Fruit fly (Drosophila melanogaster) whole organism, wandering third instar larva: Measurements from ENCODE around the gene CG31100.

Experiments used
- Abd-B ChIP-seq: fragments of >200 bp; optimal IDR thresholded peaks from 2 replicates; lab custom pipeline; 2017; ENCODE audit warnings: missing biosample characterization, missing genetic modification characterization
- CG32264 ChIP-seq: fragments of 200-800 bp; sonication (Bioruptor generic); optimal IDR thresholded peaks from 2 replicates; lab custom pipeline; 2016; ENCODE audit warnings: missing biosample characterization, missing genetic modification characterization
- CG9705 ChIP-seq: fragments of 200-800 bp; sonication (Bioruptor generic); optimal IDR thresholded peaks from 2 replicates; lab custom pipeline; 2018; ENCODE audit warnings: missing biosample characterization, mild to moderate bottlenecking, missing genetic modification characterization
- CrebA ChIP-seq: fragments of 200-800 bp; sonication (Bioruptor generic); optimal IDR thresholded peaks from 2 replicates; lab custom pipeline; 2016; ENCODE audit warnings: missing biosample characterization, mild to moderate bottlenecking, missing genetic modification characterization, borderline replicate concordance
- Dfd ChIP-seq: fragments of >200 bp; optimal IDR thresholded peaks from 2 replicates; lab custom pipeline; 2017; ENCODE audit warnings: missing biosample characterization, missing genetic modification characterization
- Dif ChIP-seq: fragments of 200-275, 200-300 bp; sonication (Bioruptor generic); optimal IDR thresholded peaks from 2 replicates; lab custom pipeline; 2018; ENCODE audit warnings: missing biosample characterization, missing genetic modification characterization; ENCODE audit not compliant: partially characterized antibody
- GATAd ChIP-seq: sonication (Bioruptor generic); optimal IDR thresholded peaks from 2 replicates; lab custom pipeline; 2016; ENCODE audit warnings: missing biosample characterization, missing genetic modification characterization
- HLH106 ChIP-seq: fragments of 200-800 bp; optimal IDR thresholded peaks from 3 replicates; lab custom pipeline; 2019; ENCODE audit warnings: missing biosample characterization, mild to moderate bottlenecking, missing genetic modification characterization, moderate library complexity
- Hnf4 ChIP-seq: fragments of 200-800 bp; sonication (Bioruptor generic); optimal IDR thresholded peaks from 2 replicates; lab custom pipeline; 2016; ENCODE audit warnings: missing biosample characterization, mild to moderate bottlenecking, missing genetic modification characterization
- Hr78 ChIP-seq: fragments of >200 bp; optimal IDR thresholded peaks from 2 replicates; lab custom pipeline; 2017; ENCODE audit warnings: missing biosample characterization, missing genetic modification characterization
- Hr83 ChIP-seq: fragments of 200-300 bp; sonication (Bioruptor generic); optimal IDR thresholded peaks from 2 replicates; lab custom pipeline; 2016; ENCODE audit warnings: missing biosample characterization, mild to moderate bottlenecking, missing genetic modification characterization, moderate library complexity; ENCODE audit not compliant: poor library complexity, severe bottlenecking
- Jra ChIP-seq: sonication (Bioruptor generic); optimal IDR thresholded peaks from 2 replicates; lab custom pipeline; 2016; ENCODE audit warnings: missing biosample characterization, missing genetic modification characterization
- Mio ChIP-seq: sonication (Bioruptor generic); optimal IDR thresholded peaks from 2 replicates; lab custom pipeline; 2016; ENCODE audit warnings: missing biosample characterization, missing genetic modification characterization
- Myc ChIP-seq: fragments of >200 bp; optimal IDR thresholded peaks from 2 replicates; lab custom pipeline; 2017
- N ChIP-seq: fragments of >200 bp; optimal IDR thresholded peaks from 2 replicates; lab custom pipeline; 2018; ENCODE audit warnings: missing biosample characterization, missing external identifiers, missing genetic modification characterization
- OdsH ChIP-seq: fragments of 200-800 bp; sonication (Bioruptor generic); optimal IDR thresholded peaks from 2 replicates; lab custom pipeline; 2016; ENCODE audit warnings: missing biosample characterization, mild to moderate bottlenecking, missing genetic modification characterization
- Rel ChIP-seq, 2 experiments: fragments of 200-800 bp; sonication (Bioruptor generic) in 1 of 2; optimal IDR thresholded peaks; 2 replicates in 1 of 2; 3 replicates in 1 of 2; lab custom pipeline; 2016 to 2019; ENCODE audit warnings: mild to moderate bottlenecking in 2 of 2, missing biosample characterization in 2 of 2, missing genetic modification characterization in 2 of 2, moderate library complexity in 1 of 2
- Sp1 ChIP-seq: fragments of 200-800 bp; sonication (Bioruptor generic); optimal IDR thresholded peaks from 3 replicates; lab custom pipeline; 2019; ENCODE audit warnings: missing biosample characterization, mild to moderate bottlenecking, missing genetic modification characterization, moderate library complexity
- Vsx2 ChIP-seq: fragments of 200-300, 225-300 bp; sonication (Bioruptor generic); optimal IDR thresholded peaks from 2 replicates; lab custom pipeline; 2018; ENCODE audit warnings: missing biosample characterization, missing genetic modification characterization; ENCODE audit not compliant: partially characterized antibody
- br ChIP-seq: fragments of 200-800 bp; sonication (Bioruptor generic); optimal IDR thresholded peaks from 2 replicates; lab custom pipeline; 2016; ENCODE audit warnings: missing biosample characterization, missing genetic modification characterization
- brk ChIP-seq: fragments of 200-800 bp; sonication (Bioruptor generic); optimal IDR thresholded peaks from 2 replicates; lab custom pipeline; 2016; ENCODE audit warnings: missing biosample characterization, mild to moderate bottlenecking, missing genetic modification characterization
- dl ChIP-seq, 2 experiments: fragments of 175-275, 200-275 bp in 1 of 2; fragments of 200-275 bp in 1 of 2; sonication (Bioruptor generic); optimal IDR thresholded peaks; lab custom pipeline; 2018; ENCODE audit warnings: mild to moderate bottlenecking in 2 of 2, missing biosample characterization in 2 of 2, missing genetic modification characterization in 2 of 2, moderate library complexity in 2 of 2; ENCODE audit not compliant: partially characterized antibody in 2 of 2, insufficient read depth in 1 of 2
- dmrt93B ChIP-seq: fragments of 200-800 bp; sonication (Bioruptor generic); optimal IDR thresholded peaks from 2 replicates; lab custom pipeline; 2018; ENCODE audit warnings: missing biosample characterization, mild to moderate bottlenecking, missing genetic modification characterization
- dsf ChIP-seq: sonication (Bioruptor generic); optimal IDR thresholded peaks from 2 replicates; lab custom pipeline; 2016; ENCODE audit warnings: missing biosample characterization, missing genetic modification characterization, borderline replicate concordance
- ey ChIP-seq: fragments of 200-800 bp; sonication (Bioruptor generic); optimal IDR thresholded peaks from 2 replicates; lab custom pipeline; 2016; ENCODE audit warnings: missing biosample characterization, missing genetic modification characterization
- foxo ChIP-seq, 2 experiments: fragments of 200-800 bp; sonication (Bioruptor generic); optimal IDR thresholded peaks; 2 replicates in 1 of 2; 3 replicates in 1 of 2; lab custom pipeline; 2016 to 2017; ENCODE audit warnings: missing biosample characterization in 2 of 2, missing genetic modification characterization in 2 of 2
- fru ChIP-seq: fragments of 200-800 bp; sonication (Bioruptor generic); optimal IDR thresholded peaks from 3 replicates; lab custom pipeline; 2016; ENCODE audit warnings: missing biosample characterization, mild to moderate bottlenecking, missing genetic modification characterization
- h ChIP-seq: fragments of 200-800 bp; sonication (Bioruptor generic); optimal IDR thresholded peaks from 3 replicates; lab custom pipeline; 2016; ENCODE audit warnings: missing biosample characterization, mild to moderate bottlenecking, missing genetic modification characterization
- jim ChIP-seq: fragments of 175-275, 200-325 bp; sonication (Bioruptor generic); optimal IDR thresholded peaks from 2 replicates; lab custom pipeline; 2016; ENCODE audit warnings: missing biosample characterization, mild to moderate bottlenecking, missing genetic modification characterization
- lola ChIP-seq: fragments of >200 bp; optimal IDR thresholded peaks from 2 replicates; lab custom pipeline; 2017; ENCODE audit warnings: missing biosample characterization, missing genetic modification characterization
- pan ChIP-seq: fragments of >200 bp; optimal IDR thresholded peaks from 2 replicates; lab custom pipeline; 2017
- psq ChIP-seq: fragments of 200-800 bp; sonication (Bioruptor generic); optimal IDR thresholded peaks from 3 replicates; lab custom pipeline; 2017; ENCODE audit warnings: missing biosample characterization, mild to moderate bottlenecking, missing genetic modification characterization, moderate library complexity
- rgr ChIP-seq: fragments of 200-800 bp; sonication (Bioruptor generic); optimal IDR thresholded peaks from 3 replicates; lab custom pipeline; 2016; ENCODE audit warnings: missing biosample characterization, mild to moderate bottlenecking, missing genetic modification characterization
- sage ChIP-seq: fragments of 200-800 bp; sonication (Bioruptor generic); optimal IDR thresholded peaks from 2 replicates; lab custom pipeline; 2016; ENCODE audit warnings: missing biosample characterization, mild to moderate bottlenecking, missing genetic modification characterization
- sv ChIP-seq: fragments of 200-800 bp; sonication (Bioruptor generic); optimal IDR thresholded peaks from 3 replicates; lab custom pipeline; 2016; ENCODE audit warnings: missing biosample characterization, missing genetic modification characterization
- tai ChIP-seq: sonication (Bioruptor generic); optimal IDR thresholded peaks from 2 replicates; lab custom pipeline; 2016; ENCODE audit warnings: missing biosample characterization, missing genetic modification characterization
- usp ChIP-seq: fragments of >200 bp; optimal IDR thresholded peaks from 2 replicates; lab custom pipeline; 2017; ENCODE audit warnings: missing biosample characterization, missing genetic modification characterization
- woc ChIP-seq: sonication (Bioruptor generic); optimal IDR thresholded peaks from 2 replicates; lab custom pipeline; 2016; ENCODE audit warnings: missing biosample characterization, mild to moderate bottlenecking, missing genetic modification characterization

The CG31100 gene

DNA sequence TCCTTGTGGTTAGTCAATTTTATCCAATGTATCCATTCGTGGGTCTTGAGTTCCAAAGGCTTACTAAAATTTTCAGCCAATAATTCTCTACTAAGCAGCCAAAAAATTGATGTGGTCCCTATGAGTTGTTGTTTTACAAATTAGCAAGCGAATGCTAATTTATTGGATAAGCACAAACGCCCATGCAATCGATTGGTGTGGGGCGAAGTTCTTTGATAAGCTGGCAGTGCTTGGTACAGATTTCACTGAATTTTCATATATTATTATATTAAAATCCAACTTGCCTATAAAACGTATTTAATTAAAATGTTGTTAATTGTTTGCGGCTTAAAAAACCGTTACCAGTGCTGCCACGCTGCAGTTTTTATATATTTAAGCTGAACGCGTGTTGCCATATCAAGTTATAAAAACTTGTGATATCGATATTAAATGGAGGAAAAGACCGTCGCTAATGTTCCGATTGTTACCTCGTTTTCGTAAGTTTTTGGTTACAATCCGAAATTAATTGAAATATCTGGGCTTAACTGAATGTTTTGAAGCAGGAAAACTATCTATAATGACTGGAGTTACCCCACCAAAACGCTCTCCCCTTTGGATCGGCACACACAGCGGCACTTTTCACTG, at the start of gene CG31100, which contains the start of gene CG11980:
Gene CG31100, minus strand, starts transcription at position 51 of the 624 bp plus-strand sequence.
Gene CG11980, plus strand, starts transcription at position 418 of the 624 bp plus-strand sequence.
- no peak for TF ChIP-seq Rel (GFP tag; optimal IDR thresholded peaks at IDR 0.05; lab: Kevin White, UChicago)
- TF ChIP-seq Rel (tag; optimal IDR thresholded peaks at IDR 0.05; lab: Kevin White, UChicago) = peak; percentile 19
- no peak for TF ChIP-seq Jra (GFP tag; lab: Kevin White, UChicago)
- no peak for TF ChIP-seq Hr78 (GFP tag; lab: Kevin White, UChicago)

DNA sequence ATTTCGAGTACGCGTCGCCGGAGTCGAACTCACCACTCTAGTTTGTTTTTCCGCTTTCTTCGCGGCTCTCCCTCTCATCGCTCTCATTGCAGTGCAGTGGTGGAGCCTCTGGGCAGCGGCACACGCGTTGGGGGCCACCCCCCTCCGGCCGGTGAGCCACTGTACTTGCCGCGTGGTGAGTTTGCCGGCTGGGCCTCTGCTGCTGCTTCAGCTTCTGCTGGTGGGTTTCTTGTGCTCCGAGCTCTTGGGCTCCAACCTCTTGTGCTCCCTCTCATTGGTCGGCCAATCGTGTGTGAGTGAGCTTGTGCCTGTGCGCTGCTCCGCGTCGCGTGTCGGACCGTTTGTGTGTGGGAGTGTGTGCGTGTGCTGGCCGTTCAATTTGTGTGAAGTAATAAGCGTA, 49.6 kb upstream of the CG31100 start:
- TF ChIP-seq fru (GFP tag; lab: Kevin White, UChicago) (peak; percentile 87), woc (GFP tag; lab: Kevin White, UChicago) (peak; percentile 71), CG32264 (GFP tag; lab: Kevin White, UChicago) (no peak), psq (GFP tag; lab: Kevin White, UChicago) (peak; percentile 69), CG9705 (GFP tag; lab: Kevin White, UChicago) (no peak), sv (GFP tag; lab: Kevin White, UChicago) (peak; percentile 37), sage (no peak), N (no peak), usp (no peak), Rel (GFP tag; optimal IDR thresholded peaks at IDR 0.05; lab: Kevin White, UChicago) (no peak), Rel (tag; optimal IDR thresholded peaks at IDR 0.05; lab: Kevin White, UChicago) (no peak), CrebA (GFP tag; lab: Kevin White, UChicago) (no peak), brk (GFP tag; lab: Kevin White, UChicago) (no peak), Hr83 (peak; percentile 85), dmrt93B (GFP tag; lab: Kevin White, UChicago) (no peak), Myc (lab: Kevin White, UChicago) (peak; percentile 59), dsf (GFP tag; lab: Kevin White, UChicago) (no peak), Abd-B (GFP tag; lab: Kevin White, UChicago) (no peak), OdsH (peak; percentile 65), rgr (GFP tag; lab: Kevin White, UChicago) (peak; percentile 79), HLH106 (peak; percentile 56), Dfd (no peak), h (GFP tag; lab: Kevin White, UChicago) (peak; percentile 96), tai (no peak), pan (lab: Kevin White, UChicago) (no peak), Hnf4 (GFP tag; lab: Kevin White, UChicago) (peak; percentile 67), Hr78 (GFP tag; lab: Kevin White, UChicago) (no peak), Mio (GFP tag; lab: Kevin White, UChicago) (no peak), Vsx2 (GFP tag; lab: Kevin White, UChicago) (no peak), Jra (GFP tag; lab: Kevin White, UChicago) (peak; percentile 82), dl (GFP tag; optimal IDR thresholded peaks at IDR 0.05; lab: Kevin White, UChicago; ENCODE audit: insufficient read depth in 1 of 2, partially characterized antibody in 2 of 2) (peak; percentile 53 to 90), ey (GFP tag; lab: Kevin White, UChicago) (peak; percentile 70), GATAd (GFP tag; lab: Kevin White, UChicago) (no peak), br (GFP tag; lab: Kevin White, UChicago) (peak; percentile 75), jim (peak; percentile 81), Sp1 (peak; percentile 72), foxo (GFP tag; optimal IDR thresholded peaks at IDR 0.05; lab: Kevin White, UChicago) (peak; percentile 10 to 77), lola (GFP tag; lab: Kevin White, UChicago) (no peak), Dif (peak; percentile 95)
